Worm (Caenorhabditis elegans): ENCODE results near the gene rga-3.

DNA sequence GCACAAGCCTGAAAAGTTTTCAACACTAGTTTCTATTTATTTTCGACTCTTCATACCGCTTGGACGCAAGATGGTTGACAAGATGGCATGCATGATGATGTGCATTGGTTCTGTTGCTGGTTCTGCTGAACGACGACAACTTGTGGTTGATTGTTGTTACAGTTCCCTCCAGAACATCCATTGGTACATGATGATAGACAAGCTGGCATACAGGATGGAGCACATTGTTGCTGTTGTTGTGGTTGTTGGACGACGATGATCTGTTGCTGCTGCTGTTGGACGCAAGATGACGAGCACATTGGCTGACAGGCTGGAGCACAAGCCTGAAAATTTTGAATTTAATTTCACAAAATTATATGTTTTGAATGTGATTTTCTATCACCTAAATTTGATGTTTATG, 45.4 kb upstream of the rga-3 start:
- TF ChIP-seq ztf-23 (GFP tag; IDR thresholded peaks at IDR 0.05): no peak
- TF ChIP-seq klf-2 (GFP tag; conservative IDR thresholded peaks at IDR 0.05): no peak
- TF ChIP-seq ztf-29 (GFP tag; IDR thresholded peaks at IDR 0.05): no peak
- no peak for TF ChIP-seq cog-1 (tag; optimal IDR thresholded peaks at IDR 0.05)
- no peak for TF ChIP-seq ref-1 (GFP tag; conservative IDR thresholded peaks at IDR 0.05)
- TF ChIP-seq tab-1 (GFP tag; IDR thresholded peaks at IDR 0.05): no peak

Data from whole organism, midembryonic.